Fruit fly (Drosophila melanogaster) whole organism, prepupa: ENCODE measurements around the gene Tim8.
A peak's percentile ranks its signal among the peaks of the same experiment; 100 is the strongest.

ENCODE experiments used
- CG11294 ChIP-seq: fragments of 200-800 bp; sonication (Bioruptor generic); IDR thresholded peaks from 2 replicates; pipeline ENCODE4 v1.3.6; 2022; ENCODE audit warnings: missing biosample characterization, missing genetic modification characterization
- CG11902 ChIP-seq: fragments of 200-800 bp; sonication (Bioruptor generic); optimal IDR thresholded peaks from 3 replicates; lab custom pipeline; 2016; ENCODE audit warnings: missing biosample characterization, missing genetic modification characterization
- CG15336 ChIP-seq: fragments of 200-800 bp; sonication (Bioruptor generic); IDR thresholded peaks from 2 replicates; pipeline ENCODE4 v1.3.6; 2022; ENCODE audit warnings: missing biosample characterization, missing genetic modification characterization
- CG1621 ChIP-seq: fragments of 200-800 bp; sonication (Bioruptor generic); optimal IDR thresholded peaks from 3 replicates; lab custom pipeline; 2018; ENCODE audit warnings: missing biosample characterization, mild to moderate bottlenecking, missing genetic modification characterization
- CG16779 ChIP-seq: fragments of 200-800 bp; sonication (Bioruptor generic); optimal IDR thresholded peaks from 3 replicates; lab custom pipeline; 2017; ENCODE audit warnings: missing biosample characterization, mild to moderate bottlenecking, missing genetic modification characterization
- CG3032 ChIP-seq: fragments of 200-800 bp; optimal IDR thresholded peaks from 2 replicates; lab custom pipeline; 2019; ENCODE audit warnings: missing biosample characterization, mild to moderate bottlenecking, missing genetic modification characterization, moderate library complexity
- CG31627 ChIP-seq: fragments of 200-800 bp; sonication (Bioruptor generic); optimal IDR thresholded peaks from 3 replicates; lab custom pipeline; 2016; ENCODE audit warnings: missing biosample characterization, missing genetic modification characterization
- CG34406 ChIP-seq: fragments of 200-800 bp; sonication (Bioruptor generic); optimal IDR thresholded peaks from 3 replicates; lab custom pipeline; 2016; ENCODE audit warnings: missing biosample characterization, missing genetic modification characterization
- CG3919 ChIP-seq: fragments of 200-800 bp; sonication (Bioruptor generic); optimal IDR thresholded peaks from 3 replicates; lab custom pipeline; 2016; ENCODE audit warnings: missing biosample characterization, missing genetic modification characterization
- CG6163 ChIP-seq: fragments of 200-800 bp; sonication (Bioruptor generic); IDR thresholded peaks from 3 replicates; pipeline ENCODE4 v1.3.6; 2022; ENCODE audit warnings: missing biosample characterization, missing genetic modification characterization
- CG6276 ChIP-seq: fragments of 200-800 bp; sonication (Bioruptor generic); optimal IDR thresholded peaks from 2 replicates; lab custom pipeline; 2017; ENCODE audit warnings: missing biosample characterization, mild to moderate bottlenecking, missing genetic modification characterization
- CG6792 ChIP-seq: fragments of 200-800 bp; sonication (Bioruptor generic); optimal IDR thresholded peaks from 3 replicates; lab custom pipeline; 2016; ENCODE audit warnings: missing biosample characterization, missing genetic modification characterization
- CG6808 ChIP-seq: fragments of 200-800 bp; sonication (Bioruptor generic); optimal IDR thresholded peaks from 3 replicates; lab custom pipeline; 2017; ENCODE audit warnings: missing biosample characterization, missing genetic modification characterization, mild to moderate bottlenecking, moderate library complexity, missing genetic modification reagents
- CG6854 ChIP-seq: fragments of 200-800 bp; sonication (Bioruptor generic); optimal IDR thresholded peaks from 2 replicates; lab custom pipeline; 2017; ENCODE audit warnings: missing biosample characterization, mild to moderate bottlenecking, missing genetic modification characterization
- CG8319 ChIP-seq: fragments of 200-800 bp; sonication (Bioruptor generic); optimal IDR thresholded peaks from 3 replicates; lab custom pipeline; 2016; ENCODE audit warnings: missing biosample characterization, missing genetic modification characterization
- CG8632 ChIP-seq: fragments of 200-800 bp; sonication (Bioruptor generic); optimal IDR thresholded peaks from 3 replicates; lab custom pipeline; 2016; ENCODE audit warnings: missing biosample characterization, missing genetic modification characterization
- CG9139 ChIP-seq: fragments of 200-800 bp; sonication (Bioruptor generic); optimal IDR thresholded peaks from 3 replicates; lab custom pipeline; 2017; ENCODE audit warnings: missing biosample characterization, mild to moderate bottlenecking, missing genetic modification characterization
- Eip78C ChIP-seq: fragments of 200-800 bp; sonication (Bioruptor generic); peaks from one replicate; lab custom pipeline; 2016; ENCODE audit warnings: missing biosample characterization, missing genetic modification characterization
- Gug ChIP-seq: fragments of 200-800 bp; sonication (Bioruptor generic); IDR thresholded peaks from 2 replicates; pipeline ENCODE4 v1.3.6; 2022; ENCODE audit warnings: missing biosample characterization, missing genetic modification characterization
- Hr38 ChIP-seq: sonication (Bioruptor generic); optimal IDR thresholded peaks from 2 replicates; lab custom pipeline; 2016; ENCODE audit warnings: missing biosample characterization, missing genetic modification characterization
- Hr39 ChIP-seq: fragments of 200-800 bp; sonication (Bioruptor generic); optimal IDR thresholded peaks from 2 replicates; lab custom pipeline; 2016; ENCODE audit warnings: missing biosample characterization, missing genetic modification characterization
- Hr4 ChIP-seq: fragments of 200-800 bp; sonication (Bioruptor generic); optimal IDR thresholded peaks from 3 replicates; lab custom pipeline; 2016; ENCODE audit warnings: missing biosample characterization, missing genetic modification characterization
- OdsH ChIP-seq: fragments of 200-800 bp; sonication (Bioruptor generic); optimal IDR thresholded peaks from 3 replicates; lab custom pipeline; 2016; ENCODE audit warnings: missing biosample characterization, missing genetic modification characterization
- Smox ChIP-seq: fragments of 200-800 bp; sonication (Bioruptor generic); optimal IDR thresholded peaks from 3 replicates; lab custom pipeline; 2016; ENCODE audit warnings: missing biosample characterization, missing genetic modification characterization
- Sox102F ChIP-seq: fragments of 200-800 bp; sonication (Bioruptor generic); optimal IDR thresholded peaks from 2 replicates; lab custom pipeline; 2016; ENCODE audit warnings: missing biosample characterization, mild to moderate bottlenecking, missing genetic modification characterization
- Sox14 ChIP-seq: fragments of 200-800 bp; sonication (Bioruptor generic); optimal IDR thresholded peaks from 3 replicates; lab custom pipeline; 2016; ENCODE audit warnings: missing biosample characterization, missing genetic modification characterization
- acj6 ChIP-seq: fragments of 200-800 bp; sonication (Bioruptor generic); optimal IDR thresholded peaks from 3 replicates; lab custom pipeline; 2016; ENCODE audit warnings: missing biosample characterization, missing genetic modification characterization
- cyc ChIP-seq: fragments of 200-800 bp; sonication (Bioruptor generic); optimal IDR thresholded peaks from 3 replicates; lab custom pipeline; 2016; ENCODE audit warnings: missing biosample characterization, missing genetic modification characterization
- dsx ChIP-seq: fragments of 200-800 bp; optimal IDR thresholded peaks from 3 replicates; lab custom pipeline; 2019; ENCODE audit warnings: missing biosample characterization, mild to moderate bottlenecking, missing genetic modification characterization, moderate library complexity; ENCODE audit not compliant: poor library complexity, severe bottlenecking
- eg ChIP-seq: fragments of 200-800 bp; sonication (Bioruptor generic); IDR thresholded peaks from 3 replicates; pipeline ENCODE4 v1.3.6; 2022; ENCODE audit warnings: missing biosample characterization, missing genetic modification characterization
- esn ChIP-seq: fragments of 200-800 bp; sonication (Bioruptor generic); optimal IDR thresholded peaks from 2 replicates; lab custom pipeline; 2016; ENCODE audit warnings: missing biosample characterization, mild to moderate bottlenecking, missing genetic modification characterization, moderate library complexity
- fd59A ChIP-seq: fragments of 200-800 bp; sonication (Bioruptor generic); optimal IDR thresholded peaks from 2 replicates; lab custom pipeline; 2017; ENCODE audit warnings: missing biosample characterization, mild to moderate bottlenecking, missing genetic modification characterization, missing genetic modification reagents
- lz ChIP-seq: fragments of 200-800 bp; sonication (Bioruptor generic); optimal IDR thresholded peaks from 3 replicates; lab custom pipeline; 2016; ENCODE audit warnings: missing biosample characterization, missing genetic modification characterization
- net ChIP-seq: fragments of 200-800 bp; sonication (Bioruptor generic); optimal IDR thresholded peaks from 3 replicates; lab custom pipeline; 2016; ENCODE audit warnings: missing biosample characterization, missing genetic modification characterization
- pdm3 ChIP-seq: fragments of 200-800 bp; sonication (Bioruptor generic); optimal IDR thresholded peaks from 3 replicates; lab custom pipeline; 2016; ENCODE audit warnings: missing biosample characterization, missing genetic modification characterization
- ss ChIP-seq, 2 experiments: fragments of 200-800 bp; sonication (Bioruptor generic); optimal IDR thresholded peaks; 2 replicates in 1 of 2; 3 replicates in 1 of 2; lab custom pipeline; 2017 to 2018; ENCODE audit warnings: mild to moderate bottlenecking in 2 of 2, missing biosample characterization in 2 of 2, missing genetic modification characterization in 2 of 2, moderate library complexity in 1 of 2
- svp ChIP-seq: fragments of 200-800 bp; sonication (Bioruptor generic); peaks from one replicate; lab custom pipeline; 2016; ENCODE audit warnings: missing biosample characterization, missing genetic modification characterization
- vri ChIP-seq: fragments of 200-800 bp; sonication (Bioruptor generic); optimal IDR thresholded peaks from 3 replicates; lab custom pipeline; 2016; ENCODE audit warnings: missing biosample characterization, mild to moderate bottlenecking, missing genetic modification characterization

The Tim8 gene

dm6 chrX:11351351-11351750 lies 16.9 kb upstream of the Tim8 start (continued):
- peak; percentile 93 for TF ChIP-seq CG11902 (GFP tag; lab: Kevin White, UChicago)
- TF ChIP-seq CG34406 (GFP tag; lab: Kevin White, UChicago) = peak; percentile 88
- peak; percentile 95 for TF ChIP-seq lz (GFP tag; lab: Kevin White, UChicago)
- TF ChIP-seq CG6808 (GFP tag; lab: Kevin White, UChicago) = peak; percentile 90
- TF ChIP-seq net (GFP tag; lab: Kevin White, UChicago) = peak; percentile 95
- peak; percentile 99 for TF ChIP-seq eg (GFP tag; lab: Robert Waterston, UW)
- TF ChIP-seq dsx (GFP tag; lab: Kevin White, UChicago) = peak; percentile 94
- TF ChIP-seq CG3032 = peak; percentile 90
- TF ChIP-seq CG16779 = peak; percentile 89
- TF ChIP-seq Sox102F (GFP tag; lab: Kevin White, UChicago) = peak; percentile 90
- peak; percentile 94 for TF ChIP-seq CG31627 (GFP tag; lab: Kevin White, UChicago)
- peak; percentile 95 for TF ChIP-seq acj6 (GFP tag; lab: Kevin White, UChicago)
- TF ChIP-seq CG9139 = peak; percentile 77
- TF ChIP-seq Hr38 = peak; percentile 92
- peak; percentile 96 for TF ChIP-seq CG6276 (GFP tag; lab: Kevin White, UChicago)
- TF ChIP-seq Hr39 = peak; percentile 96
- TF ChIP-seq CG6163 (GFP tag; lab: Robert Waterston, UW) = peak; percentile 98
- TF ChIP-seq CG6792 (GFP tag; lab: Kevin White, UChicago) = peak; percentile 95
- TF ChIP-seq pdm3 = peak; percentile 96
- peak; percentile 91 for TF ChIP-seq Smox (GFP tag; lab: Kevin White, UChicago)
- TF ChIP-seq svp (GFP tag; lab: Kevin White, UChicago) = peak; percentile 94
- TF ChIP-seq CG8319 = peak; percentile 89
- TF ChIP-seq Gug (GFP tag; lab: Robert Waterston, UW) = peak; percentile 96
- peak; percentile 90 for TF ChIP-seq fd59A (GFP tag; lab: Kevin White, UChicago)
- peak; percentile 96 for TF ChIP-seq CG3919
- peak; percentile 96 for TF ChIP-seq CG11294 (GFP tag; lab: Robert Waterston, UW)
- peak; percentile 90 for TF ChIP-seq CG8632

- peak; percentile 58 for TF ChIP-seq Eip78C (GFP tag; lab: Kevin White, UChicago)
- TF ChIP-seq CG15336 (GFP tag; lab: Robert Waterston, UW) = no peak
- no peak for TF ChIP-seq CG34406 (GFP tag; lab: Kevin White, UChicago)
- no peak for TF ChIP-seq CG9139
- peak; percentile 72 for TF ChIP-seq svp (GFP tag; lab: Kevin White, UChicago)
- TF ChIP-seq CG6808 (GFP tag; lab: Kevin White, UChicago) = peak; percentile 26
- no peak for TF ChIP-seq CG8632
- peak; percentile 31 to 59 for TF ChIP-seq ss (GFP tag; optimal IDR thresholded peaks at IDR 0.05; lab: Kevin White, UChicago)
- no peak for TF ChIP-seq CG31627 (GFP tag; lab: Kevin White, UChicago)
Measured at dm6 chrX:11355708-11356174, 12.5 kb upstream of the Tim8 start, which contains the start of gene dsh. dsh (plus strand) TSS chrX:11355881.

- TF ChIP-seq Hr4 (GFP tag; lab: Kevin White, UChicago) (no peak), eg (GFP tag; lab: Robert Waterston, UW) (no peak), cyc (GFP tag; lab: Kevin White, UChicago) (no peak), acj6 (GFP tag; lab: Kevin White, UChicago) (no peak), vri (GFP tag; lab: Kevin White, UChicago) (no peak), pdm3 (no peak), CG8319 (no peak), CG6854 (GFP tag; lab: Kevin White, UChicago) (no peak), CG9139 (no peak)
- TF ChIP-seq, all 60 proteins: peak for 0
Measured at dm6 chrX:11356648-11357047, 11.6 kb upstream of the Tim8 start.

- TF ChIP-seq OdsH (GFP tag; lab: Kevin White, UChicago) (no peak), esn (GFP tag; lab: Kevin White, UChicago) (peak; percentile 7), Sox14 (GFP tag; lab: Kevin White, UChicago) (no peak), CG1621 (peak; percentile 49)
Measured at dm6 chrX:11359081-11359481, 9.2 kb upstream of the Tim8 start, which contains the start of gene Pa1. Pa1 (plus strand) TSS chrX:11359236.
